Fruit fly (Drosophila melanogaster): Measurements from ENCODE around the gene CG42717.
A peak's percentile ranks its signal among the peaks of the same experiment; 100 is the strongest.

The CG42717 gene

DNA sequence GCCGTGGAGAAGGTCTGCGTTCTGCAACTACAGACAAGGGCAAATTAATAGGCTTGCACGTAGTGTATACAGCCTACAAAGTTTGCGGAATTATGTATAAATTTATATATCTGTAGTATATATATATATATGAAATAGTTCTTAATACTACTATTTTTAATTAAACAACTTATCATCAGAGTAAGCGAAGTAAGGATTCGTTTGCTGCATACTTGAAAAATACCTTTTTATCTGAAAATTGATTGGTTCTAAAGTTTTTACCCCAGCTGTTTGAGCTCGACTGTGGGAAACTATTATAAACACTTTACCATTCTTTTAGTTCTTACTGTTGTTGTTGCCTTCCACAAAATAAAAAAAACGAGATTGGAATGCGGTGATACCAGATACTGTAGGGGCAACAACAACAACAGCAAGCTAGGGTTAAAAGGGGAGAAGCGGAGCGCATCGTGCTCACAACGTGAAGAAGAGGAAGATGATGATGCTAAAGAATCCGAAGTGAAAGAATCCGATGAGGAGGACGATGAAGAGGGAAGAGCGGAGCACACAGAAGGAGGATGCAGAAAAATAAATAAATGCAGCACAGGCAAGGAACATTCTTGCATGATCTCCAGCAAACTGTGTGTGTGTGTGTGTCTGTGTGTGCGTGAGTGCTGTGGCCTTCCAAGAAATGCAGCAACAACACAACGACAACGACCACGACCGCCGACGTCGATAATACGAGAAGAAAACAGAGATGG lies 10.2 kb upstream of the CG42717 start (continued):
- peak; percentile 40 for TF ChIP-seq CG13775 (GFP tag; optimal IDR thresholded peaks at IDR 0.05)
- TF ChIP-seq ken (GFP tag; IDR thresholded peaks at IDR 0.05) = no peak
- TF ChIP-seq CG6689 (GFP tag; IDR thresholded peaks at IDR 0.05) = peak; percentile 74
- no peak for TF ChIP-seq CG13287 (GFP tag; IDR thresholded peaks at IDR 0.05; ENCODE audit: partially characterized antibody)
- TF ChIP-seq CG33557 (GFP tag; optimal IDR thresholded peaks at IDR 0.05) = peak; percentile 77
- peak; percentile 66 for TF ChIP-seq CG2678 (tag; optimal IDR thresholded peaks at IDR 0.05)
- no peak for TF ChIP-seq pzg (GFP tag; optimal IDR thresholded peaks at IDR 0.05)
- no peak for TF ChIP-seq Lim3 (GFP tag; IDR thresholded peaks at IDR 0.05)
- TF ChIP-seq twi (tag; optimal IDR thresholded peaks at IDR 0.05) = peak; percentile 43
- no peak for TF ChIP-seq sob (GFP tag; IDR thresholded peaks at IDR 0.05)
- no peak for TF ChIP-seq Six4 (GFP tag; optimal IDR thresholded peaks at IDR 0.05)
- TF ChIP-seq CG7357 (GFP tag; IDR thresholded peaks at IDR 0.05) = peak; percentile 18; the same call in 1 of the 3 replicates
- TF ChIP-seq CG31441 (GFP tag; IDR thresholded peaks at IDR 0.05) = peak; percentile 66
- TF ChIP-seq dpn (GFP tag; optimal IDR thresholded peaks at IDR 0.05) = peak in 1 of 2 experiments; percentile 21
- no peak; the same call in 1 of the 2 replicates for TF ChIP-seq CG17328 (GFP tag; IDR thresholded peaks at IDR 0.05)
- TF ChIP-seq lbe (GFP tag; optimal IDR thresholded peaks at IDR 0.05) = no peak
- 0 out of 4 replicates have a peak, but pooled peaks have one; percentile 46 for TF ChIP-seq chinmo (GFP tag; IDR thresholded peaks at IDR 0.05; ENCODE audit: partially characterized antibody)
- no peak for TF ChIP-seq wek (GFP tag; optimal IDR thresholded peaks at IDR 0.05)
- TF ChIP-seq CG32772 (GFP tag; IDR thresholded peaks at IDR 0.05) = no peak
- peak; percentile 76; the same call in 2 of the 3 replicates for TF ChIP-seq CG17361 (GFP tag; IDR thresholded peaks at IDR 0.05)
- no peak for TF ChIP-seq Bdp1 (GFP tag; optimal IDR thresholded peaks at IDR 0.05)
- no peak for TF ChIP-seq Sry-β (GFP tag; optimal IDR thresholded peaks at IDR 0.05)
- TF ChIP-seq dmrt11E (tag; optimal IDR thresholded peaks at IDR 0.05) = peak; percentile 73
- no peak for TF ChIP-seq Lhr (GFP tag; optimal IDR thresholded peaks at IDR 0.05)
- TF ChIP-seq Blimp-1 (GFP tag; optimal IDR thresholded peaks at IDR 0.05) = peak; percentile 70
- TF ChIP-seq ara (GFP tag; IDR thresholded peaks at IDR 0.05) = peak; percentile 54; the same call in 1 of the 2 replicates
- TF ChIP-seq fd3F (GFP tag; optimal IDR thresholded peaks at IDR 0.05) = no peak
- TF ChIP-seq CG34376 (GFP tag; optimal IDR thresholded peaks at IDR 0.05) = no peak
- TF ChIP-seq kah (GFP tag; optimal IDR thresholded peaks at IDR 0.05) = no peak
- 0 out of 2 replicates have a peak, but pooled peaks have one; percentile 15 for TF ChIP-seq Atf6 (GFP tag; IDR thresholded peaks at IDR 0.05)
- TF ChIP-seq Dll (GFP tag; IDR thresholded peaks at IDR 0.05; ENCODE audit: partially characterized antibody) = no peak
- TF ChIP-seq lab (GFP tag; optimal IDR thresholded peaks at IDR 0.05) = peak; percentile 50
- peak; percentile 61 for TF ChIP-seq nmo (GFP tag; optimal IDR thresholded peaks at IDR 0.05)
- peak; percentile 71 for TF ChIP-seq Ssrp (tag; optimal IDR thresholded peaks at IDR 0.05)
- TF ChIP-seq lilli (GFP tag; optimal IDR thresholded peaks at IDR 0.05) = no peak
- TF ChIP-seq insv (GFP tag; optimal IDR thresholded peaks at IDR 0.05) = no peak
- no peak for TF ChIP-seq cas (GFP tag; IDR thresholded peaks at IDR 0.05)
- no peak for TF ChIP-seq gcm2 (GFP tag; optimal IDR thresholded peaks at IDR 0.05)
- no peak for TF ChIP-seq fu2 (GFP tag; optimal IDR thresholded peaks at IDR 0.05)
- TF ChIP-seq CG2120 (GFP tag; optimal IDR thresholded peaks at IDR 0.05) = no peak
- TF ChIP-seq PHDP (tag; optimal IDR thresholded peaks at IDR 0.05) = peak; percentile 48
- TF ChIP-seq CG10979 (tag; optimal IDR thresholded peaks at IDR 0.05) = peak; percentile 62
- no peak for TF ChIP-seq CG3726 (GFP tag; IDR thresholded peaks at IDR 0.05)
- peak; percentile 61 for TF ChIP-seq dmrt99B (tag; optimal IDR thresholded peaks at IDR 0.05)
- no peak for TF ChIP-seq CG9215 (GFP tag; IDR thresholded peaks at IDR 0.05)
- no peak for TF ChIP-seq CG8478 (optimal IDR thresholded peaks at IDR 0.05)
- TF ChIP-seq CG8089 (GFP tag; optimal IDR thresholded peaks at IDR 0.05) = no peak
- peak; percentile 34 for TF ChIP-seq Nf-YC (tag; optimal IDR thresholded peaks at IDR 0.05)
- TF ChIP-seq CoRest (tag; optimal IDR thresholded peaks at IDR 0.05) = peak; percentile 62

Measured in whole organism, embryonic.